Worm (Caenorhabditis elegans): ENCODE data around the gene sams-5.

DNA sequence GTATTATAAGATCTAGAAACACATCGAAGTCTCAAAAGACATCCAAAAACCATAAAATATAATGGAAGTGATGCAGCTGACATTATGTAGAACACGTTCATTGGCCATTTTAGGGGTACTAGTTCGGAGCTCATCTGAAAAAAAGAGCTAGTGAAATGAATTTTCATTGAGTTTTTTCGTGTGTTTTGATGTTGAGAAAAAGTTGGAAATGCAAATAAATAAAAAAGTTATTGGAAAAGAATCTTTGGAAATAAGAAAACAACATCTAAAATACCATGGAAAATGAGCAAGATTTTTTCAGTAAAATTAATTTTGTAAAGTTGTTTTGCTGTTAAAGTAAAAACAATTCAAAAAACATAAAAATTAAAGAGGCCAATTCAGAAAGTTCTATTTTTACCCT is 11.4 kb upstream of the sams-5 start, which contains the start of gene srv-24:
- no peak for TF ChIP-seq lin-40 (tag; optimal IDR thresholded peaks at IDR 0.05)
- no peak for TF ChIP-seq pha-4 (tag; optimal IDR thresholded peaks at IDR 0.05)
- no peak for TF ChIP-seq lsl-1 (GFP tag; optimal IDR thresholded peaks at IDR 0.05)
- no peak for TF ChIP-seq snpc-1.1 (tag; optimal IDR thresholded peaks at IDR 0.05; ENCODE audit: insufficient read depth)
- TF ChIP-seq unc-130 (GFP tag; optimal IDR thresholded peaks at IDR 0.05), result no peak
- no peak for TF ChIP-seq ztf-22 (GFP tag; optimal IDR thresholded peaks at IDR 0.05)
- no peak for TF ChIP-seq ama-1 (optimal IDR thresholded peaks at IDR 0.05)
- TF ChIP-seq ama-1 (GFP tag; optimal IDR thresholded peaks at IDR 0.05), result no peak
- no peak for TF ChIP-seq F57C9.4 (tag; optimal IDR thresholded peaks at IDR 0.05)
- no peak for TF ChIP-seq efl-1 (GFP tag; optimal IDR thresholded peaks at IDR 0.05)
- no peak for TF ChIP-seq mxl-1 (tag; optimal IDR thresholded peaks at IDR 0.05)
- TF ChIP-seq Y53F4B.3 (GFP tag; IDR thresholded peaks at IDR 0.05), result no peak
- no peak for TF ChIP-seq sea-2 (GFP tag; IDR thresholded peaks at IDR 0.05)
- no peak for TF ChIP-seq snpc-4 (GFP tag; optimal IDR thresholded peaks at IDR 0.05)
- TF ChIP-seq snpc-4 (tag; optimal IDR thresholded peaks at IDR 0.05), result no peak
- no peak for TF ChIP-seq tbx-9 (tag; optimal IDR thresholded peaks at IDR 0.05; ENCODE audit: borderline replicate concordance)

All from whole organism, young adult.